Fruit fly (Drosophila melanogaster): ENCODE results near the gene CG31008.

CG31008 gene

DNA sequence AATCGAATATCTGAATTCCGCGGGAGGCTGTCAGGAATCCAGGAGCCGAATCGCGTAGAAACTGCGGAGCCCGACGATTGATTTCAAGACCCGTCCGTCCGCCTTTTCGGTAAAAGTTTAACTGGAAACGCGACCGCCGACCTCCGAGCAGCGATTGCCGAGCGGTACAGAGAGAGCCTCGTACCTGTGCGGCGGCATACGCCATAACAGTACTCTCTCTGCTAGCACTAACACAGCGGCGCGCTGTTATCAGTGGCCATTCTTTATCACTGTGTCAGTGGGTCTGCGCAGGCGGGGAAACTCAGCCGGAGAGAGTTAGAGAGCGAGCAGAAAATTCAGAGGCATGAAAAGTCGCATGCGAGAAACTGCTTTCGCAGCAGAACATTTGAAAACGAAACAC, 26.9 kb upstream of the CG31008 start, which contains the start of gene 5-HT7:
TSS of gene 5-HT7 (minus strand) at position 161 of the 400 bp plus-strand sequence.
- no peak for TF ChIP-seq Rel (GFP tag; optimal IDR thresholded peaks at IDR 0.05)
- TF ChIP-seq Rel (tag; optimal IDR thresholded peaks at IDR 0.05), result no peak
- TF ChIP-seq CrebA (GFP tag; optimal IDR thresholded peaks at IDR 0.05; ENCODE audit: borderline replicate concordance), result no peak
- peak; percentile 38 for TF ChIP-seq Dif (GFP tag; optimal IDR thresholded peaks at IDR 0.05; ENCODE audit: partially characterized antibody)
- no peak for TF ChIP-seq CG32264 (GFP tag; optimal IDR thresholded peaks at IDR 0.05)
- no peak for TF ChIP-seq ey (GFP tag; optimal IDR thresholded peaks at IDR 0.05)
- no peak for TF ChIP-seq psq (GFP tag; optimal IDR thresholded peaks at IDR 0.05)
- no peak for TF ChIP-seq usp (GFP tag; optimal IDR thresholded peaks at IDR 0.05)
- no peak for TF ChIP-seq rgr (GFP tag; optimal IDR thresholded peaks at IDR 0.05)
- peak; percentile 15 for TF ChIP-seq Vsx2 (GFP tag; optimal IDR thresholded peaks at IDR 0.05; ENCODE audit: partially characterized antibody)
- no peak for TF ChIP-seq pan (optimal IDR thresholded peaks at IDR 0.05)
- no peak for TF ChIP-seq N (GFP tag; optimal IDR thresholded peaks at IDR 0.05)
- TF ChIP-seq h (GFP tag; optimal IDR thresholded peaks at IDR 0.05), result no peak
- no peak for TF ChIP-seq brk (GFP tag; optimal IDR thresholded peaks at IDR 0.05)
- no peak for TF ChIP-seq sv (GFP tag; optimal IDR thresholded peaks at IDR 0.05)
- no peak for TF ChIP-seq Dfd (GFP tag; optimal IDR thresholded peaks at IDR 0.05)
- TF ChIP-seq dl (GFP tag; optimal IDR thresholded peaks at IDR 0.05; ENCODE audit: insufficient read depth in 1 of 2, partially characterized antibody in 2 of 2), result peak in 1 of 2 experiments; percentile 59
- no peak for TF ChIP-seq Abd-B (GFP tag; optimal IDR thresholded peaks at IDR 0.05)
- no peak for TF ChIP-seq jim (GFP tag; optimal IDR thresholded peaks at IDR 0.05)
- no peak for TF ChIP-seq Sp1 (GFP tag; optimal IDR thresholded peaks at IDR 0.05)
- TF ChIP-seq Myc (optimal IDR thresholded peaks at IDR 0.05), result no peak
- TF ChIP-seq Mio (GFP tag; optimal IDR thresholded peaks at IDR 0.05), result no peak

DNA sequence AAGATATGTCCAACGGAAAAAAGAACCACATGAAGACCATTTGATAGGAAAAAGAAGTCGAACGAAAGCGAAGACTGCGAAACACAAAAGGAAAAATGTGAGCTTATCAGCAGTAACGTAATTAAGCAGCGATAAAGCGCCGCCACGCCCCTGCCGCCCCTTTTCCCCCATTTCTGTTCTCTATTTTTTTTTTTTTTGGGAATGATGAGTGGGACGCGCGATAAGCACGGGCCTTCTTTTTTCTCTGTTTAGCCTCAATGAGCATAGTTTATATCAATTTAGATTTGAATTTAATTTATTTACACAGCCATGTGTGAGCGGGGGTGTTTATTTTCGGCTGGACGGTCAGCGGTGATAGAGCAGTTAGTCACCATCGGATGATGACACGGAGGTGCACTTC, 20.3 kb upstream of the CG31008 start:
- no peak for TF ChIP-seq dsf (GFP tag; optimal IDR thresholded peaks at IDR 0.05; ENCODE audit: borderline replicate concordance)
- no peak for TF ChIP-seq Myc (optimal IDR thresholded peaks at IDR 0.05)
- no peak for TF ChIP-seq GATAd (GFP tag; optimal IDR thresholded peaks at IDR 0.05)
- TF ChIP-seq jim (GFP tag; optimal IDR thresholded peaks at IDR 0.05), result no peak
- no peak for TF ChIP-seq Mio (GFP tag; optimal IDR thresholded peaks at IDR 0.05)
- no peak for TF ChIP-seq br (GFP tag; optimal IDR thresholded peaks at IDR 0.05)
- TF ChIP-seq h (GFP tag; optimal IDR thresholded peaks at IDR 0.05), result no peak
- TF ChIP-seq lola (GFP tag; optimal IDR thresholded peaks at IDR 0.05), result no peak
- no peak for TF ChIP-seq ey (GFP tag; optimal IDR thresholded peaks at IDR 0.05)
- no peak for TF ChIP-seq HLH106 (tag; optimal IDR thresholded peaks at IDR 0.05)
- no peak for TF ChIP-seq CG9705 (GFP tag; optimal IDR thresholded peaks at IDR 0.05)
- TF ChIP-seq Hr83 (GFP tag; optimal IDR thresholded peaks at IDR 0.05; ENCODE audit: poor library complexity, severe bottlenecking), result no peak
- no peak for TF ChIP-seq foxo (GFP tag; optimal IDR thresholded peaks at IDR 0.05)
- TF ChIP-seq Jra (GFP tag; optimal IDR thresholded peaks at IDR 0.05), result no peak
- no peak for TF ChIP-seq rgr (GFP tag; optimal IDR thresholded peaks at IDR 0.05)
- no peak for TF ChIP-seq Dif (GFP tag; optimal IDR thresholded peaks at IDR 0.05; ENCODE audit: partially characterized antibody)

DNA sequence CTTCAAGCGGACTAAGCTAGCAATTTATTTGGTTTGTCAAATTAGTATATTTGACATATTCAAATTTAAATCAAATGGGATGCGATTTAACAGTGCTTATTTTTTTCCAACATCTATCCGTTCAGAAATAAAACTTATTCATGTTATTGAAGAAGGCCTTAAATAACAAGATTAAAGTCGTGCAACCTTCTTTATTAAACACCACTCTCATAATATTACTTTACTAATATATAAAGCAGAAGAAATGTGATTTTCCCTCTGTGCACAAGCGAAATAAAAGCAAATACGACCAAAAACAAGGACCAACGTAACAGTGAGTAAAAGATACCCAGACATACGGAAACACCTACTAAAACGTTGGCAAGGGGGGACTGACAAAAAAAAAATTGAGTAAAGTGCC, 16.8 kb upstream of the CG31008 start:
- TF ChIP-seq brk (GFP tag; optimal IDR thresholded peaks at IDR 0.05) (no peak), Hr83 (GFP tag; optimal IDR thresholded peaks at IDR 0.05; ENCODE audit: poor library complexity, severe bottlenecking) (no peak)

DNA sequence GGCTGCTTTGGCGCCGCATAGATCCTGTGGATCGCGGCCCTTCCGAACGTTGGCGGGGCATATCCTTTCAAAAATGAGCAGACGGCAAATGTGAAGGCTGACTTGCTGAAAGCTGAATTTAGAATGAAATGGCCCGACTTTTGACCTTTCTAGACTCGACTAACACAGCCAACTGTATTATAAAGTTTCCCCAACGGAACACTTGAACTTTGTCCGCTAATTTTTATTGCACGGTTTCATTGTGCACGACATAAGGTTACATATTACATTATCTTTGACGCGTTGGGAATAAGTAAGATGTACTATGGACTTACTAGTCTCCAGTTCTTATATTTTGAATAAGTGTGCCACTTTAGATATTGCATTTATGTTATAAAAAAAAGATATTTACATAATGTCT, 2.6 kb upstream of the CG31008 start, which contains the start of gene CG31007:
TSS of gene CG31007 (minus strand) at position 101 of the 400 bp plus-strand sequence.
- TF ChIP-seq Vsx2 (GFP tag; optimal IDR thresholded peaks at IDR 0.05; ENCODE audit: partially characterized antibody) (no peak), tai (GFP tag; optimal IDR thresholded peaks at IDR 0.05) (no peak), Mio (GFP tag; optimal IDR thresholded peaks at IDR 0.05) (no peak), CG9705 (GFP tag; optimal IDR thresholded peaks at IDR 0.05) (no peak), Jra (GFP tag; optimal IDR thresholded peaks at IDR 0.05) (no peak), jim (GFP tag; optimal IDR thresholded peaks at IDR 0.05) (no peak), GATAd (GFP tag; optimal IDR thresholded peaks at IDR 0.05) (no peak), dl (GFP tag; optimal IDR thresholded peaks at IDR 0.05; ENCODE audit: insufficient read depth in 1 of 2, partially characterized antibody in 2 of 2) (no peak), Abd-B (GFP tag; optimal IDR thresholded peaks at IDR 0.05) (no peak), N (GFP tag; optimal IDR thresholded peaks at IDR 0.05) (no peak), rgr (GFP tag; optimal IDR thresholded peaks at IDR 0.05) (no peak), sage (GFP tag; optimal IDR thresholded peaks at IDR 0.05) (no peak), woc (GFP tag; optimal IDR thresholded peaks at IDR 0.05) (no peak), fru (GFP tag; optimal IDR thresholded peaks at IDR 0.05) (no peak), HLH106 (tag; optimal IDR thresholded peaks at IDR 0.05) (no peak), Myc (optimal IDR thresholded peaks at IDR 0.05) (no peak), ey (GFP tag; optimal IDR thresholded peaks at IDR 0.05) (no peak), usp (GFP tag; optimal IDR thresholded peaks at IDR 0.05) (no peak)

Data from whole organism, wandering third instar larva.